Fruit fly (Drosophila melanogaster) whole organism: ENCODE results near the gene Spps.

Source experiments
- CG8478 ChIP-seq: fragments of >200 bp; optimal IDR thresholded peaks from 2 replicates; lab custom pipeline; 2018; ENCODE audit warnings: inconsistent platforms
- Dll ChIP-seq: fragments of >200 bp; optimal IDR thresholded peaks from 2 replicates; lab custom pipeline; 2017
- EcR ChIP-seq, 2 experiments: fragments of >200 bp; optimal IDR thresholded peaks; 2 replicates each; lab custom pipeline; 2017; ENCODE audit warnings: missing biosample characterization in 2 of 2, missing genetic modification characterization in 2 of 2, missing genetic modification reagents in 2 of 2
- pan ChIP-seq: fragments of >200 bp; optimal IDR thresholded peaks from 2 replicates; lab custom pipeline; 2017
- psq ChIP-seq: fragments of >200 bp; optimal IDR thresholded peaks from 2 replicates; lab custom pipeline; 2017
- usp ChIP-seq: fragments of >200 bp; optimal IDR thresholded peaks from 2 replicates; lab custom pipeline; 2017; ENCODE audit warnings: missing biosample characterization, missing genetic modification characterization, mixed read lengths

Spps gene

DNA sequence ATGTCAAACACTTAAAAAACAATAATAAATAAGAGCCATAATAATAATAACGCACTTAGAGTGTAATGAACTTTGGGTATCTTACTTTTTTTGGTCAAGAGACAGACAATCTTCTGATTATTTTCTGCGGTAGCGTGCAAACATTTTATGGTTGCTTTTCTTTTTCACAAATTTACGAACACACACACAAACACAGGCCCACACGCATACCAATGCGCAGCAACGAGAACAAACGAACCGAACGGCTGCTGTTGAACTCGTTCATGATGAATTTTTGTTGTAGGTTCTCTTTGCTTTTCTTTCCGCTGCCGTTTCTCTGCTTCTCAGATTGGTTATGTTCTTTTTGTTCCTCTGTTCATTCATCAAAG, 7.4 kb upstream of the Spps start:
- TF ChIP-seq CG8478 (lab: Kevin White, UChicago) (no peak), usp (GFP tag; lab: Kevin White, UChicago) (no peak), EcR (GFP tag; optimal IDR thresholded peaks at IDR 0.05; lab: Kevin White, UChicago) (no peak), psq (no peak), Dll (lab: Kevin White, UChicago) (no peak), pan (lab: Kevin White, UChicago) (no peak)

- TF ChIP-seq pan (lab: Kevin White, UChicago) = no peak
- peak; percentile 19 for TF ChIP-seq CG8478 (lab: Kevin White, UChicago)
Observed at dm6 chr3R:24233366-24234161, 6.8 kb upstream of the Spps start.

dm6 chr3R:24231914-24232313, 5.2 kb upstream of the Spps start:
- TF ChIP-seq pan (lab: Kevin White, UChicago) = no peak

- TF ChIP-seq CG8478 (lab: Kevin White, UChicago) = no peak
- TF ChIP-seq EcR (GFP tag; optimal IDR thresholded peaks at IDR 0.05; lab: Kevin White, UChicago) = no peak
- TF ChIP-seq Dll (lab: Kevin White, UChicago) = no peak
- no peak for TF ChIP-seq pan (lab: Kevin White, UChicago)
- TF ChIP-seq usp (GFP tag; lab: Kevin White, UChicago) = no peak
- TF ChIP-seq psq = no peak
Observed at dm6 chr3R:24231206-24231502, 4.4 kb upstream of the Spps start.

- no peak for TF ChIP-seq Dll (lab: Kevin White, UChicago)
- peak; percentile 59 for TF ChIP-seq CG8478 (lab: Kevin White, UChicago)
Observed at dm6 chr3R:24230423-24231205, 3.9 kb upstream of the Spps start, which contains the start of gene mask. mask (plus strand) TSS chr3R:24230562.

- TF ChIP-seq Dll (lab: Kevin White, UChicago) (no peak), psq (no peak), pan (lab: Kevin White, UChicago) (no peak), usp (GFP tag; lab: Kevin White, UChicago) (no peak), EcR (GFP tag; optimal IDR thresholded peaks at IDR 0.05; lab: Kevin White, UChicago) (no peak), CG8478 (lab: Kevin White, UChicago) (no peak)
Observed at dm6 chr3R:24229870-24230422, 3.2 kb upstream of the Spps start, which contains the start of gene Spase22-23. Spase22-23 (minus strand) TSS chr3R:24230035.

DNA sequence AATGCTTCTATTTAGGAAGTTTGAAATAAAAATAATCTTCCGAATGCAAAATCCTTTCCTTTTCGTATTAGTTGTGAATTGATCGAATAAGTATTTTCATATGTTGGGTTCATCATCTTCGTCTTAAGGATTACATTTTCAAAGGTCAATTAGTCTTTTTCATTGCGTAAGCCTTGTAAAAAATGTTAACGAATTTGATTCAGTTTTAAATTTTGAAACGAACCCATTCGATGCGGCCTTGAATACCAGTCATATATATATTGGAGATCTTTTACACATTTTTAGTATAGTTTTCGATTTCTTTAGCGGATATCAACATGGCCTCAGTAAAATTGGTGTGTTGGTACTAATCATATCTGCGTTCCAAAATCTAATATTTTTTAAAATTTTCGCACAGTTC, 1.9 kb upstream of the Spps start, which contains the start of gene Acp95EF:
Acp95EF (plus strand) TSS at position 301 of the 400 bp plus-strand sequence.
- TF ChIP-seq EcR (GFP tag; optimal IDR thresholded peaks at IDR 0.05; lab: Kevin White, UChicago) = no peak
- no peak for TF ChIP-seq usp (GFP tag; lab: Kevin White, UChicago)
- TF ChIP-seq pan (lab: Kevin White, UChicago) = no peak
- TF ChIP-seq Dll (lab: Kevin White, UChicago) = no peak
- TF ChIP-seq CG8478 (lab: Kevin White, UChicago) = no peak

- peak; percentile 34 for TF ChIP-seq pan (lab: Kevin White, UChicago)
- no peak for TF ChIP-seq CG8478 (lab: Kevin White, UChicago)
Observed at dm6 chr3R:24221334-24222302, 5.1 kb downstream of the Spps start, which contains the start of gene twin. twin (minus strand) TSS chr3R:24221965.

dm6 chr3R:24220845-24221244, 5.9 kb downstream of the Spps start, which contains the start of gene cav:
cav (plus strand) TSS chr3R:24221103.
- no peak for TF ChIP-seq psq
- no peak for TF ChIP-seq usp (GFP tag; lab: Kevin White, UChicago)
- TF ChIP-seq Dll (lab: Kevin White, UChicago) = no peak

DNA sequence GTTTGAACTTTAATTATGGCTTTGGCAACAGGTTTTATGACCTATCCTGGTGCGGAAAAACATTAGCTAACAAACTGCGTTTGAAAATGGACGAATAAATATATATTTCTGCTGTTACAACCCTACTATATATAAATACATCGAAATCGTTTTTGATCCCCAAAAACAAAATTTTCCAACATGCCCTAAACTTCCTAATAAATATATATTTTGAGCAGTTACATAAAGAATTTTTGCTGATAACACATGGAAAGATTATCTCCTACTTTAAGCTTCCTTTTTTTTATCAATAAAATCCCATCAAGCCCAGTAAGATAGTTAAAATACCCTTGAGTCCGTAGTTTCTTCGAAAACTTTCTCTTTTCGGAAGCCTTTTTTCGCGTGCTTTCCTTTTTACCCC, 7.6 kb downstream of the Spps start:
- TF ChIP-seq psq = no peak
- TF ChIP-seq pan (lab: Kevin White, UChicago) = no peak
- no peak for TF ChIP-seq Dll (lab: Kevin White, UChicago)

DNA sequence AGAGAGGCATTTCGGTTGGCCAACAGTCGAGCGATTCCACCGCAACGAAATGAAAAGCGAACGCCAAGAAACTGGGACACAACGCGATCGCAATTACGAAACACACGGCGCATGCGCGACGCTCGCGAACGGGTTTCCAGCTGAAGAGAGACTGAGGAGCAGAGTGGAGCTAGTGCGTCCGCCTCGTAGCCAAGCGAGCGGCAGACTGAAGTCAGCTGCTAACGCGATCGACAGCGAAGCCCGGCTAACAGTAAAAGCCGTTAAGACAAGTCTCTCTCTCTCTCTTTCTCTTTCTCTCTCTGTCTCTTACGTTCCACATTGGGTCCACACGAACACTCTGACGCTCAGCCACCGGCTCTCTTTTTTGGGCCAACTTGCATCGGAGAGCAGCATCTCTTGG, 8.2 kb downstream of the Spps start, which contains the start of gene CG17786:
CG17786 (minus strand) TSS at position 154 of the 400 bp plus-strand sequence.
- TF ChIP-seq CG8478 (lab: Kevin White, UChicago) = no peak
- TF ChIP-seq Dll (lab: Kevin White, UChicago) = peak; percentile 74

DNA sequence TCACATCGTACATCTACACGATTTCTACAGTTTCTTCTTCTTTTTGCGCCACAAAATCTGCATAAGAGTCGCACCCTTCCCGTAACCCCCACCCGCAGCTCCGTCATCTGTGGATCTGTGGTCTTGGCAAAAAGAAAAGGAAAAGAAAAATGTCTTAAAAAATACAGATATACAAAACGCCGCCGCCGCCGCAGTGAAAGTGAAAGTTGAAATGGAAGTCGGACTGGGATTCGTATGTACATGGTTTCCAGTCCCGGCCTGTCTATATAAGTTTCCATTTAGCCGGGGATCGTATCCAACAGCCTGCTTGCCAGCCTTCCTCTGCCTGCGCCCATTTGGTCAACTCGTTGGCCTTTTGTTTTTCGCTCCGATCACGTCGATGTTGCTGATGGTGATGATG, 10.7 kb downstream of the Spps start:
- no peak for TF ChIP-seq usp (GFP tag; lab: Kevin White, UChicago)
- no peak for TF ChIP-seq Dll (lab: Kevin White, UChicago)
- TF ChIP-seq psq = no peak
- TF ChIP-seq pan (lab: Kevin White, UChicago) = no peak
- TF ChIP-seq EcR (GFP tag; optimal IDR thresholded peaks at IDR 0.05; lab: Kevin White, UChicago) = no peak
- TF ChIP-seq CG8478 (lab: Kevin White, UChicago) = no peak
